Fruit fly (Drosophila melanogaster) whole organism, embryonic: ENCODE data around the gene witty.

Source experiments
- Ada2b ChIP-seq: fragments of 200-800 bp; sonication (Bioruptor generic); IDR thresholded peaks from 2 replicates; pipeline ENCODE4 v1.3.6; 2022; ENCODE audit warnings: missing biosample characterization, missing genetic modification characterization
- Atf-2 ChIP-seq: fragments of 200-800 bp; sonication (Bioruptor generic); optimal IDR thresholded peaks from 2 replicates; lab custom pipeline; 2016; ENCODE audit warnings: missing biosample characterization, missing genetic modification characterization
- Bteb2 ChIP-seq: fragments of 200-800 bp; sonication (Bioruptor generic); optimal IDR thresholded peaks from 2 replicates; lab custom pipeline; 2016; ENCODE audit warnings: missing biosample characterization, missing genetic modification characterization
- CG10267 ChIP-seq: fragments of 200-800 bp; sonication (Bioruptor generic); optimal IDR thresholded peaks from 2 replicates; lab custom pipeline; 2018; ENCODE audit warnings: missing biosample characterization, mild to moderate bottlenecking, missing genetic modification characterization, moderate library complexity
- CG10654 ChIP-seq: fragments of 200-800 bp; sonication (Bioruptor generic); optimal IDR thresholded peaks from 2 replicates; lab custom pipeline; 2016; ENCODE audit warnings: missing biosample characterization, missing genetic modification characterization
- CG11398 ChIP-seq: fragments of 200-800 bp; sonication (Bioruptor generic); optimal IDR thresholded peaks from 2 replicates; lab custom pipeline; 2016; ENCODE audit warnings: missing biosample characterization, missing genetic modification characterization
- CG11695 ChIP-seq: fragments of 200-800 bp; sonication (Bioruptor generic); IDR thresholded peaks from 3 replicates; pipeline ENCODE4 v1.3.6; 2022; ENCODE audit warnings: missing biosample characterization, missing genetic modification characterization
- CG11723 ChIP-seq: fragments of 200-800 bp; sonication (Bioruptor generic); optimal IDR thresholded peaks from 2 replicates; lab custom pipeline; 2017; ENCODE audit warnings: missing biosample characterization, mild to moderate bottlenecking, missing genetic modification characterization
- CG12071 ChIP-seq: fragments of 200-800 bp; sonication (Bioruptor generic); optimal IDR thresholded peaks from 3 replicates; lab custom pipeline; 2018; ENCODE audit warnings: missing biosample characterization, mild to moderate bottlenecking, missing genetic modification characterization
- CG12299 ChIP-seq: fragments of 200-800 bp; sonication (Bioruptor generic); optimal IDR thresholded peaks from 2 replicates; lab custom pipeline; 2018; ENCODE audit warnings: missing biosample characterization, mild to moderate bottlenecking, missing genetic modification characterization
- CG13894 ChIP-seq: fragments of 200-800 bp; sonication (Bioruptor generic); optimal IDR thresholded peaks from 3 replicates; lab custom pipeline; 2018; ENCODE audit warnings: missing biosample characterization, mild to moderate bottlenecking, missing genetic modification characterization, moderate library complexity
- CG15073 ChIP-seq: fragments of 200-800 bp; sonication (Bioruptor generic); optimal IDR thresholded peaks from 2 replicates; lab custom pipeline; 2016; ENCODE audit warnings: missing biosample characterization, missing genetic modification characterization
- CG2199 ChIP-seq: fragments of 200-800 bp; sonication (Bioruptor generic); IDR thresholded peaks from 3 replicates; pipeline ENCODE4 v1.3.6; 2022; ENCODE audit warnings: missing biosample characterization, missing genetic modification characterization
- CG30020 ChIP-seq: fragments of 200-800 bp; optimal IDR thresholded peaks from 2 replicates; lab custom pipeline; 2019; ENCODE audit warnings: missing biosample characterization, mild to moderate bottlenecking, missing genetic modification characterization, moderate library complexity
- CG43689 ChIP-seq: fragments of 200-800 bp; sonication (Bioruptor generic); IDR thresholded peaks from 2 replicates; pipeline ENCODE4 v1.3.6; 2022; ENCODE audit warnings: missing biosample characterization, missing genetic modification characterization
- CG4617 ChIP-seq: fragments of 200-800 bp; sonication (Bioruptor generic); optimal IDR thresholded peaks from 3 replicates; lab custom pipeline; 2016; ENCODE audit warnings: missing biosample characterization, missing genetic modification characterization, borderline replicate concordance
- CG4854 ChIP-seq: fragments of 200-800 bp; sonication (Bioruptor generic); optimal IDR thresholded peaks from 2 replicates; lab custom pipeline; 2016; ENCODE audit warnings: missing biosample characterization, missing genetic modification characterization, inconsistent platforms
- CG6683 ChIP-seq: fragments of 200-800 bp; sonication (Bioruptor generic); optimal IDR thresholded peaks from 2 replicates; lab custom pipeline; 2017; ENCODE audit warnings: missing biosample characterization, mild to moderate bottlenecking, missing genetic modification characterization, missing genetic modification reagents
- CG6791 ChIP-seq: fragments of 200-800 bp; sonication (Bioruptor generic); IDR thresholded peaks from 3 replicates; pipeline ENCODE4 v1.3.6; 2022; ENCODE audit warnings: missing biosample characterization, missing genetic modification characterization; ENCODE audit not compliant: partially characterized antibody
- CG7556 ChIP-seq: fragments of 200-800 bp; sonication (Bioruptor generic); optimal IDR thresholded peaks from 2 replicates; lab custom pipeline; 2017; ENCODE audit warnings: missing biosample characterization, mild to moderate bottlenecking, missing genetic modification characterization
- CG7786 ChIP-seq: fragments of 200-800 bp; sonication (Bioruptor generic); optimal IDR thresholded peaks from 2 replicates; lab custom pipeline; 2016; ENCODE audit warnings: missing biosample characterization, missing genetic modification characterization
- CG7839 ChIP-seq: fragments of 200-800 bp; sonication (Bioruptor generic); optimal IDR thresholded peaks from 3 replicates; lab custom pipeline; 2018; ENCODE audit warnings: missing biosample characterization, mild to moderate bottlenecking, missing genetic modification characterization, moderate library complexity
- CG8359 ChIP-seq: fragments of 200-800 bp; sonication (Bioruptor generic); optimal IDR thresholded peaks from 2 replicates; lab custom pipeline; 2017; ENCODE audit warnings: missing biosample characterization, mild to moderate bottlenecking, missing genetic modification characterization, borderline replicate concordance
- CG9215 ChIP-seq: fragments of 200-800 bp; sonication (Bioruptor generic); IDR thresholded peaks from 2 replicates; pipeline ENCODE4 v1.3.6; 2022; ENCODE audit warnings: missing biosample characterization, missing genetic modification characterization
- CG9727 ChIP-seq: fragments of 200-800 bp; sonication (Bioruptor generic); optimal IDR thresholded peaks from 3 replicates; lab custom pipeline; 2017; ENCODE audit warnings: missing biosample characterization, mild to moderate bottlenecking, missing genetic modification characterization
- CkIIα-i1 ChIP-seq: fragments of 200-800 bp; sonication (Bioruptor generic); IDR thresholded peaks from 2 replicates; pipeline ENCODE4 v1.3.6; 2022; ENCODE audit warnings: missing biosample characterization, missing genetic modification characterization
- Dbx ChIP-seq: fragments of 200-800 bp; sonication (Bioruptor generic); IDR thresholded peaks from 3 replicates; pipeline ENCODE4 v1.3.6; 2022; ENCODE audit warnings: missing biosample characterization, missing genetic modification characterization
- Dek ChIP-seq: fragments of 200-800 bp; sonication (Bioruptor generic); optimal IDR thresholded peaks from 3 replicates; lab custom pipeline; 2019; ENCODE audit warnings: missing biosample characterization, mild to moderate bottlenecking, missing genetic modification characterization, moderate library complexity
- Dip3 ChIP-seq: fragments of 200-800 bp; sonication (Bioruptor generic); optimal IDR thresholded peaks from 3 replicates; lab custom pipeline; 2016; ENCODE audit warnings: missing biosample characterization, missing genetic modification characterization
- Fer2 ChIP-seq: fragments of 200-800 bp; sonication (Bioruptor generic); optimal IDR thresholded peaks from 2 replicates; lab custom pipeline; 2018; ENCODE audit warnings: missing biosample characterization, mild to moderate bottlenecking, missing genetic modification characterization, moderate library complexity
- Hr39 ChIP-seq: fragments of >200 bp; optimal IDR thresholded peaks from 2 replicates; lab custom pipeline; 2017
- Lim3 ChIP-seq: fragments of 200-800 bp; sonication (Bioruptor generic); IDR thresholded peaks from 2 replicates; pipeline ENCODE4 v1.3.6; 2022; ENCODE audit warnings: missing biosample characterization, missing genetic modification characterization
- Optix ChIP-seq: fragments of 200-800 bp; sonication (Bioruptor generic); IDR thresholded peaks from 3 replicates; pipeline ENCODE4 v1.3.6; 2022; ENCODE audit warnings: missing biosample characterization, missing genetic modification characterization
- Sin3A ChIP-seq: fragments of >200 bp; optimal IDR thresholded peaks from 2 replicates; lab custom pipeline; 2018
- TFAM ChIP-seq: fragments of 200-800 bp; sonication (Bioruptor generic); optimal IDR thresholded peaks from 2 replicates; lab custom pipeline; 2017; ENCODE audit warnings: missing biosample characterization, missing genetic modification characterization, inconsistent platforms
- Taf1 ChIP-seq: fragments of 200-800 bp; sonication (Bioruptor generic); IDR thresholded peaks from 2 replicates; pipeline ENCODE4 v1.3.6; 2022; ENCODE audit warnings: missing biosample characterization, missing genetic modification characterization
- Tbp ChIP-seq: fragments of >200 bp; optimal IDR thresholded peaks from 2 replicates; lab custom pipeline; 2018; ENCODE audit warnings: missing biosample characterization, missing genetic modification characterization
- YL-1 ChIP-seq: fragments of 200-800 bp; sonication (Bioruptor generic); optimal IDR thresholded peaks from 3 replicates; lab custom pipeline; 2017; ENCODE audit warnings: missing biosample characterization, mild to moderate bottlenecking, missing genetic modification characterization
- br ChIP-seq: fragments of >200 bp; optimal IDR thresholded peaks from 2 replicates; lab custom pipeline; 2017
- cg ChIP-seq: fragments of 200-800 bp; sonication (Bioruptor generic); optimal IDR thresholded peaks from 3 replicates; lab custom pipeline; 2019; ENCODE audit warnings: missing biosample characterization, mild to moderate bottlenecking, missing genetic modification characterization, moderate library complexity
- crc ChIP-seq: fragments of 200-800 bp; sonication (Bioruptor generic); optimal IDR thresholded peaks from 2 replicates; lab custom pipeline; 2016; ENCODE audit warnings: missing biosample characterization, missing genetic modification characterization
- cwo ChIP-seq: fragments of 200-800 bp; sonication (Bioruptor generic); optimal IDR thresholded peaks from 3 replicates; lab custom pipeline; 2017; ENCODE audit warnings: missing biosample characterization, missing genetic modification characterization, mild to moderate bottlenecking, moderate library complexity, missing genetic modification reagents
- dan ChIP-seq: fragments of 200-800 bp; sonication (Bioruptor generic); IDR thresholded peaks from 2 replicates; pipeline ENCODE4 v1.3.6; 2022; ENCODE audit warnings: missing biosample characterization, missing genetic modification characterization
- emc ChIP-seq: fragments of 200-800 bp; sonication (Bioruptor generic); optimal IDR thresholded peaks from 2 replicates; lab custom pipeline; 2016; ENCODE audit warnings: missing biosample characterization, missing genetic modification characterization
- fd96Cb ChIP-seq: fragments of 200-800 bp; sonication (Bioruptor generic); optimal IDR thresholded peaks from 2 replicates; lab custom pipeline; 2018; ENCODE audit warnings: missing biosample characterization, mild to moderate bottlenecking, missing genetic modification characterization, moderate library complexity
- knrl ChIP-seq: fragments of 200-800 bp; sonication (Bioruptor generic); IDR thresholded peaks from 3 replicates; pipeline ENCODE4 v1.3.6; 2022; ENCODE audit warnings: missing biosample characterization, missing genetic modification characterization; ENCODE audit not compliant: partially characterized antibody
- schlank ChIP-seq: fragments of 200-800 bp; sonication (Bioruptor generic); optimal IDR thresholded peaks from 2 replicates; lab custom pipeline; 2018; ENCODE audit warnings: missing biosample characterization, mild to moderate bottlenecking, missing genetic modification characterization
- sens-2 ChIP-seq: fragments of 200-800 bp; sonication (Bioruptor generic); IDR thresholded peaks from 2 replicates; pipeline ENCODE4 v1.3.6; 2022; ENCODE audit warnings: missing biosample characterization, missing genetic modification characterization
- sim ChIP-seq: fragments of 200-800 bp; sonication (Bioruptor generic); IDR thresholded peaks from 2 replicates; pipeline ENCODE4 v1.3.6; 2022; ENCODE audit warnings: missing biosample characterization, missing genetic modification characterization
- tna ChIP-seq: fragments of 200-800 bp; sonication (Bioruptor generic); IDR thresholded peaks from 2 replicates; pipeline ENCODE4 v1.3.6; 2022; ENCODE audit warnings: missing biosample characterization, missing genetic modification characterization; ENCODE audit not compliant: partially characterized antibody
- unpg ChIP-seq: fragments of 200-800 bp; sonication (Bioruptor generic); optimal IDR thresholded peaks from 3 replicates; lab custom pipeline; 2018; ENCODE audit warnings: missing biosample characterization, mild to moderate bottlenecking, missing genetic modification characterization, moderate library complexity
- wdn ChIP-seq: fragments of 200-800 bp; sonication (Bioruptor generic); IDR thresholded peaks from 2 replicates; pipeline ENCODE4 v1.3.6; 2022; ENCODE audit warnings: missing biosample characterization, missing genetic modification characterization

The witty gene

dm6 chr2L:8382646-8383045, 44.6 kb downstream of the witty start, which contains the start of the genes CG13392 and Rcd4:
Gene CG13392 (minus strand): TSS chr2L:8382807.
Gene Rcd4 (plus strand): TSS chr2L:8382861.
- TF ChIP-seq CG11695 (GFP tag; lab: Robert Waterston, UW) (no peak; the same call in 2 of the 3 replicates), CG7786 (peak; percentile 88), cg (GFP tag; lab: Kevin White, UChicago) (no peak), CG12299 (tag; lab: Kevin White, UChicago) (peak; percentile 41), CG6683 (peak; percentile 32), br (lab: Kevin White, UChicago) (no peak), Lim3 (GFP tag; lab: Robert Waterston, UW) (no peak), CG9215 (peak; percentile 44; the same call in 1 of the 2 replicates), Ada2b (GFP tag; lab: Robert Waterston, UW) (peak; percentile 38), CG12071 (GFP tag; lab: Kevin White, UChicago) (peak; percentile 67), tna (no peak), Hr39 (lab: Kevin White, UChicago) (no peak), Bteb2 (peak; percentile 57), YL-1 (GFP tag; lab: Kevin White, UChicago) (peak; percentile 71), fd96Cb (tag; lab: Kevin White, UChicago) (no peak), wdn (GFP tag; lab: Robert Waterston, UW) (peak; percentile 51; the same call in 1 of the 2 replicates), CG43689 (no peak), CG13894 (tag; lab: Kevin White, UChicago) (peak; percentile 80), CG9727 (GFP tag; lab: Kevin White, UChicago) (peak; percentile 30), Dip3 (GFP tag; lab: Kevin White, UChicago) (peak; percentile 79), CG10654 (GFP tag; lab: Kevin White, UChicago) (no peak), CG11398 (GFP tag; lab: Kevin White, UChicago) (peak; percentile 65), dan (GFP tag; lab: Robert Waterston, UW) (no peak), Atf-2 (GFP tag; lab: Kevin White, UChicago) (peak; percentile 31), CG8359 (no peak), Fer2 (peak; percentile 22), cwo (GFP tag; lab: Kevin White, UChicago) (no peak), CG4617 (GFP tag; lab: Kevin White, UChicago) (peak; percentile 84), Tbp (GFP tag; lab: Kevin White, UChicago) (no peak), TFAM (no peak), CG6791 (peak; percentile 73), Sin3A (lab: Kevin White, UChicago) (peak; percentile 32), knrl (GFP tag; lab: Robert Waterston, UW) (peak; percentile 51; the same call in 2 of the 3 replicates), CG11723 (peak; percentile 3), sim (no peak), sens-2 (GFP tag; lab: Robert Waterston, UW) (no peak), Dbx (GFP tag; lab: Robert Waterston, UW) (peak; percentile 71), Taf1 (GFP tag; lab: Robert Waterston, UW) (peak; percentile 58), schlank (tag; lab: Kevin White, UChicago) (peak; percentile 62), CG4854 (GFP tag; lab: Kevin White, UChicago) (peak; percentile 45), CG30020 (peak; percentile 12), CG10267 (tag; lab: Kevin White, UChicago) (peak; percentile 97), crc (GFP tag; lab: Kevin White, UChicago) (peak; percentile 69), Dek (tag; lab: Kevin White, UChicago) (peak; percentile 32), Optix (GFP tag; lab: Robert Waterston, UW) (0 out of 3 replicates have a peak, but pooled peaks have one; percentile 25), emc (GFP tag; lab: Kevin White, UChicago) (peak; percentile 55), CG7556 (GFP tag; lab: Kevin White, UChicago) (peak; percentile 59), CkIIα-i1 (GFP tag; lab: Robert Waterston, UW) (no peak), CG7839 (tag; lab: Kevin White, UChicago) (peak; percentile 36), CG2199 (GFP tag; lab: Robert Waterston, UW) (no peak), CG15073 (GFP tag; lab: Kevin White, UChicago) (no peak), unpg (peak; percentile 49)
